Worm (Caenorhabditis elegans) whole organism, early embryonic: ENCODE results near the gene C01G5.3.

Experiments used
- B0310.2 ChIP-seq: sonication (generic microtip); optimal IDR thresholded peaks from 2 replicates; lab custom pipeline; 2016; ENCODE audit warnings: mild to moderate bottlenecking, missing genetic modification characterization, missing compliant biosample characterization
- F13C5.2 ChIP-seq: sonication (generic microtip); optimal IDR thresholded peaks from 2 replicates; lab custom pipeline; 2017; ENCODE audit warnings: mild to moderate bottlenecking, missing genetic modification characterization, inconsistent platforms, missing compliant biosample characterization
- aly-1 ChIP-seq: sonication (generic microtip); optimal IDR thresholded peaks from 2 replicates; lab custom pipeline; 2016; ENCODE audit warnings: missing genetic modification characterization, missing compliant biosample characterization
- ama-1 ChIP-seq: fragments of 150-350 bp; optimal IDR thresholded peaks from 2 replicates; lab custom pipeline; 2014
- ceh-13 ChIP-seq: fragments of 200-800 bp; sonication (Bioruptor generic); optimal IDR thresholded peaks from 2 replicates; lab custom pipeline; 2018; ENCODE audit warnings: mild to moderate bottlenecking, missing genetic modification characterization, missing compliant biosample characterization
- ets-7 ChIP-seq: sonication (generic microtip); optimal IDR thresholded peaks from 2 replicates; lab custom pipeline; 2016; ENCODE audit warnings: missing genotype, missing genetic modification characterization, missing compliant biosample characterization
- flt-1 ChIP-seq: fragments of 200-800 bp; sonication (Bioruptor generic); IDR thresholded peaks from 2 replicates; pipeline ENCODE4 v1.3.6; 2022; ENCODE audit warnings: missing genetic modification characterization, missing compliant biosample characterization
- hmg-4 ChIP-seq: fragments of 200-800 bp; sonication (Bioruptor generic); optimal IDR thresholded peaks from 2 replicates; lab custom pipeline; 2018; ENCODE audit warnings: mild to moderate bottlenecking, missing genetic modification characterization, missing compliant biosample characterization
- scrt-1 ChIP-seq: fragments of 200-800 bp; sonication (Bioruptor generic); IDR thresholded peaks from 2 replicates; pipeline ENCODE4 v1.3.6; 2022; ENCODE audit warnings: missing genetic modification characterization, missing compliant biosample characterization
- sea-1 ChIP-seq: fragments of 200-800 bp; sonication (Bioruptor generic); conservative IDR thresholded peaks from 2 replicates; pipeline ENCODE4 v1.3.6; 2022; ENCODE audit warnings: missing genetic modification characterization, missing compliant biosample characterization
- tbx-11 ChIP-seq: fragments of 200-800 bp; sonication (Bioruptor generic); IDR thresholded peaks from 2 replicates; pipeline ENCODE4 v1.3.6; 2022; ENCODE audit warnings: missing genetic modification characterization, missing compliant biosample characterization
- tra-4 ChIP-seq: sonication (generic microtip); optimal IDR thresholded peaks from 2 replicates; lab custom pipeline; 2017; ENCODE audit warnings: missing genetic modification characterization, missing compliant biosample characterization

- TF ChIP-seq tbx-11 (no peak), hmg-4 (no peak), aly-1 (tag; lab: Kevin White, UChicago) (no peak), F13C5.2 (no peak), ceh-13 (GFP tag; lab: Kevin White, UChicago) (no peak), sea-1 (GFP tag; lab: Robert Waterston, UW) (no peak), flt-1 (GFP tag; lab: Robert Waterston, UW) (no peak), ama-1 (lab: Kevin White, UChicago) (no peak), B0310.2 (tag; lab: Kevin White, UChicago) (no peak), tra-4 (no peak), scrt-1 (no peak), ets-7 (tag; lab: Kevin White, UChicago) (no peak)
These were observed 7.0 kb downstream of the C01G5.3 start for ce11 chrIV:6542962-6543361.
